Worm (Caenorhabditis elegans) whole organism, young adult: Measurements from ENCODE around the gene wdr-31.

Source experiments
- F55B11.4 ChIP-seq: sonication (generic microtip); optimal IDR thresholded peaks from 2 replicates; lab custom pipeline; 2016; ENCODE audit warnings: missing compliant biosample characterization, missing genetic modification characterization, borderline replicate concordance; ENCODE audit not compliant: insufficient read depth
- ama-1 ChIP-seq, 3 experiments: fragments of 150-350 bp in 1 of 3; sonication (generic microtip) in 2 of 3; optimal IDR thresholded peaks; 2 replicates each; lab custom pipeline; 2014 to 2018; ENCODE audit warnings: missing biosample characterization in 2 of 3, missing genetic modification characterization in 2 of 3, missing genetic modification reagents in 2 of 3
- ceh-100 ChIP-seq: fragments of 200-800 bp; sonication (Bioruptor generic); IDR thresholded peaks from 2 replicates; pipeline ENCODE4 v1.3.6; 2022; ENCODE audit warnings: missing genetic modification reagents, missing genetic modification characterization, missing compliant biosample characterization
- ceh-40 ChIP-seq: fragments of 200-800 bp; sonication (Bioruptor generic); IDR thresholded peaks from 2 replicates; pipeline ENCODE4 v1.3.6; 2022; ENCODE audit warnings: missing genetic modification characterization, missing compliant biosample characterization
- ets-4 ChIP-seq: fragments of 200-800 bp; sonication (Bioruptor generic); optimal IDR thresholded peaks from 2 replicates; lab custom pipeline; 2018; ENCODE audit warnings: mild to moderate bottlenecking, missing genetic modification characterization, missing compliant biosample characterization
- hrde-1 ChIP-seq: sonication (generic microtip); optimal IDR thresholded peaks from 2 replicates; lab custom pipeline; 2016; ENCODE audit warnings: missing genetic modification characterization, mild to moderate bottlenecking, missing compliant biosample characterization, moderate library complexity, missing genotype, missing genetic modification reagents, borderline replicate concordance
- madf-10 ChIP-seq: sonication (generic microtip); optimal IDR thresholded peaks from 2 replicates; lab custom pipeline; 2016; ENCODE audit warnings: mild to moderate bottlenecking, missing genetic modification characterization, missing compliant biosample characterization
- snpc-4 ChIP-seq, 5 experiments: fragments of 150-350 bp in 1 of 5; sonication (generic microtip) in 4 of 5; optimal IDR thresholded peaks; 2 replicates each; lab custom pipeline; 2014 to 2018; ENCODE audit warnings: missing genetic modification characterization in 5 of 5, missing biosample characterization in 3 of 5, antibody characterized with exemption in 2 of 5, mild to moderate bottlenecking in 2 of 5, missing compliant biosample characterization in 2 of 5, missing genotype in 2 of 5, moderate library complexity in 2 of 5, missing genetic modification reagents in 1 of 5
- unc-130 ChIP-seq: sonication (generic microtip); optimal IDR thresholded peaks from 2 replicates; lab custom pipeline; 2016; ENCODE audit warnings: missing genetic modification reagents, missing genetic modification characterization, missing compliant biosample characterization
- unc-62 ChIP-seq: fragments of 150-350 bp; optimal IDR thresholded peaks from 2 replicates; lab custom pipeline; 2014; ENCODE audit warnings: missing biosample characterization, missing genetic modification reagents, missing genetic modification characterization
- zim-3 ChIP-seq: sonication (generic microtip); optimal IDR thresholded peaks from 2 replicates; lab custom pipeline; 2017; ENCODE audit warnings: mild to moderate bottlenecking, missing genetic modification characterization, moderate library complexity, missing compliant biosample characterization
- ztf-25 ChIP-seq: fragments of 200-800 bp; sonication (Bioruptor generic); IDR thresholded peaks from 2 replicates; pipeline ENCODE4 v1.3.6; 2022; ENCODE audit warnings: missing genetic modification reagents, missing genetic modification characterization, missing compliant biosample characterization

DNA sequence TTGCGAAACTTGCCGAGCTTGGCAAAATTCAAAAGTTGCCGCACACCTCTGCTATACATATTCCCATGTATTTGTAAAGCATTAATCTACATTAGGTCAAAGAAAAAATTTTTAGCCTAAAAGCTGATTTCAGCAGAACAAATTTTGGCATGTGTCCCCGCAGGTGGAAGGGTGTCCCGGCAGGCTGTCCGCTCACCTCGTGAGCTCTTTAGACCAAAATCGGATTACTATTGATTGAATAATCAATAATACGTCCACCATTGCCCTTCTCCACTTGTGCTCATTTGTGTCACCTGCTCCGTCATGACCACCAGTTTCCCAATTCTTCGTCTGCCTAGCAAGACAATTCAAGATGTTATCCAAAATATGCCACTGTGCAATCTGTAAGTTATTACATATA lies 23.4 kb upstream of the wdr-31 start, which contains the start of gene fbxb-107:
- TF ChIP-seq ceh-100 (GFP tag; lab: Robert Waterston, UW), result no peak
- TF ChIP-seq F55B11.4 (tag; lab: Kevin White, UChicago), result no peak
- TF ChIP-seq unc-62 (GFP tag; lab: Kevin White, UChicago), result no peak
- no peak for TF ChIP-seq ceh-40 (GFP tag; lab: Robert Waterston, UW)
- TF ChIP-seq snpc-4 (GFP tag; optimal IDR thresholded peaks at IDR 0.05; lab: Kevin White, UChicago), result no peak
- no peak for TF ChIP-seq snpc-4 (tag; optimal IDR thresholded peaks at IDR 0.05; lab: Kevin White, UChicago)
- TF ChIP-seq hrde-1 (tag; lab: Kevin White, UChicago), result no peak
- TF ChIP-seq unc-130 (GFP tag; lab: Kevin White, UChicago), result no peak
- no peak for TF ChIP-seq ama-1 (optimal IDR thresholded peaks at IDR 0.05; lab: Kevin White, UChicago)
- no peak for TF ChIP-seq ama-1 (GFP tag; optimal IDR thresholded peaks at IDR 0.05; lab: Kevin White, UChicago)
- TF ChIP-seq ztf-25 (GFP tag; lab: Robert Waterston, UW), result no peak
- no peak for TF ChIP-seq ets-4
- no peak for TF ChIP-seq zim-3
- no peak for TF ChIP-seq madf-10 (tag; lab: Kevin White, UChicago)
